Worm (Caenorhabditis elegans): ENCODE data around the gene hgrs-1.

- TF ChIP-seq nfya-1 (tag; optimal IDR thresholded peaks at IDR 0.05) (no peak), ceh-48 (tag; optimal IDR thresholded peaks at IDR 0.05) (no peak), unc-3 (GFP tag; conservative IDR thresholded peaks at IDR 0.05) (no peak), unc-3 (tag; optimal IDR thresholded peaks at IDR 0.05) (no peak), unc-42 (tag; optimal IDR thresholded peaks at IDR 0.05) (no peak), Y22D7AL.16 (tag; optimal IDR thresholded peaks at IDR 0.05) (no peak), C38D4.7 (GFP tag; optimal IDR thresholded peaks at IDR 0.05) (no peak), ref-2 (tag; optimal IDR thresholded peaks at IDR 0.05) (no peak), F13H6.1 (tag; optimal IDR thresholded peaks at IDR 0.05) (no peak)
Observed at ce11 chrIV:8168660-8169059, 37.2 kb downstream of the hgrs-1 start, which contains the start of gene clec-52.
